Fruit fly (Drosophila melanogaster) whole organism: Measurements from ENCODE around the gene lute.

Experiments
- CG8478 ChIP-seq: fragments of >200 bp; optimal IDR thresholded peaks from 2 replicates; lab custom pipeline; 2018; ENCODE audit warnings: inconsistent platforms
- Dll ChIP-seq: fragments of >200 bp; optimal IDR thresholded peaks from 2 replicates; lab custom pipeline; 2017
- EcR ChIP-seq, 2 experiments: fragments of >200 bp; optimal IDR thresholded peaks; 2 replicates each; lab custom pipeline; 2017; ENCODE audit warnings: missing biosample characterization in 2 of 2, missing genetic modification characterization in 2 of 2, missing genetic modification reagents in 2 of 2
- pan ChIP-seq: fragments of >200 bp; optimal IDR thresholded peaks from 2 replicates; lab custom pipeline; 2017
- psq ChIP-seq: fragments of >200 bp; optimal IDR thresholded peaks from 2 replicates; lab custom pipeline; 2017
- usp ChIP-seq: fragments of >200 bp; optimal IDR thresholded peaks from 2 replicates; lab custom pipeline; 2017; ENCODE audit warnings: missing biosample characterization, missing genetic modification characterization, mixed read lengths

lute gene

dm6 chr3R:17379742-17380141 is at the start of gene lute:
lute (plus strand) TSS chr3R:17379944.
- TF ChIP-seq Dll (lab: Kevin White, UChicago), result no peak
- no peak for TF ChIP-seq psq (lab: Kevin White, UChicago)
- TF ChIP-seq CG8478, result no peak
- no peak for TF ChIP-seq pan (lab: Kevin White, UChicago)
- TF ChIP-seq EcR (GFP tag; optimal IDR thresholded peaks at IDR 0.05; lab: Kevin White, UChicago), result no peak
- no peak for TF ChIP-seq usp

- TF ChIP-seq psq (lab: Kevin White, UChicago) (no peak), Dll (lab: Kevin White, UChicago) (no peak), CG8478 (no peak), pan (lab: Kevin White, UChicago) (no peak), usp (no peak), EcR (GFP tag; optimal IDR thresholded peaks at IDR 0.05; lab: Kevin White, UChicago) (no peak)
These were observed 33.5 kb upstream of the lute start for dm6 chr3R:17346212-17346611.

dm6 chr3R:17359370-17359769 is 20.4 kb upstream of the lute start:
- TF ChIP-seq Dll (lab: Kevin White, UChicago) (no peak), EcR (GFP tag; optimal IDR thresholded peaks at IDR 0.05; lab: Kevin White, UChicago) (no peak), usp (no peak), pan (lab: Kevin White, UChicago) (no peak), psq (lab: Kevin White, UChicago) (no peak), CG8478 (no peak)

- TF ChIP-seq pan (lab: Kevin White, UChicago), result no peak
- TF ChIP-seq usp, result no peak
- no peak for TF ChIP-seq psq (lab: Kevin White, UChicago)
- no peak for TF ChIP-seq CG8478
- TF ChIP-seq EcR (GFP tag; optimal IDR thresholded peaks at IDR 0.05; lab: Kevin White, UChicago), result no peak
- no peak for TF ChIP-seq Dll (lab: Kevin White, UChicago)
These were observed 13.7 kb upstream of the lute start, which contains the start of gene beat-IIa for dm6 chr3R:17366023-17366422. beat-IIa (minus strand) TSS chr3R:17366119.

- TF ChIP-seq pan (lab: Kevin White, UChicago) (no peak), EcR (GFP tag; optimal IDR thresholded peaks at IDR 0.05; lab: Kevin White, UChicago) (no peak)
These were observed 8.7 kb upstream of the lute start for dm6 chr3R:17371094-17371493.

dm6 chr3R:17377503-17377902 is 2.2 kb upstream of the lute start:
- TF ChIP-seq psq (lab: Kevin White, UChicago) (no peak), pan (lab: Kevin White, UChicago) (no peak), CG8478 (no peak), EcR (GFP tag; optimal IDR thresholded peaks at IDR 0.05; lab: Kevin White, UChicago) (peak in 1 of 2 experiments; percentile 38), usp (no peak), Dll (lab: Kevin White, UChicago) (no peak)

- TF ChIP-seq EcR (GFP tag; optimal IDR thresholded peaks at IDR 0.05; lab: Kevin White, UChicago) (no peak), pan (lab: Kevin White, UChicago) (no peak), usp (no peak), psq (lab: Kevin White, UChicago) (no peak), CG8478 (no peak), Dll (lab: Kevin White, UChicago) (no peak)
These were observed 693 bp upstream of the lute start for dm6 chr3R:17379051-17379450.

dm6 chr3R:17381916-17382315 is 2.2 kb downstream of the lute start:
- TF ChIP-seq pan (lab: Kevin White, UChicago) (no peak), usp (no peak), Dll (lab: Kevin White, UChicago) (no peak), EcR (GFP tag; optimal IDR thresholded peaks at IDR 0.05; lab: Kevin White, UChicago) (no peak), CG8478 (no peak), psq (lab: Kevin White, UChicago) (no peak)

- TF ChIP-seq CG8478 (no peak), usp (no peak), Dll (lab: Kevin White, UChicago) (no peak), pan (lab: Kevin White, UChicago) (no peak), EcR (GFP tag; optimal IDR thresholded peaks at IDR 0.05; lab: Kevin White, UChicago) (no peak), psq (lab: Kevin White, UChicago) (no peak)
These were observed 5.7 kb downstream of the lute start for dm6 chr3R:17385329-17386019.

dm6 chr3R:17386168-17386819 is 6.5 kb downstream of the lute start:
- TF ChIP-seq usp (no peak), CG8478 (no peak), Dll (lab: Kevin White, UChicago) (no peak), pan (lab: Kevin White, UChicago) (no peak), EcR (GFP tag; optimal IDR thresholded peaks at IDR 0.05; lab: Kevin White, UChicago) (no peak), psq (lab: Kevin White, UChicago) (no peak)

- no peak for TF ChIP-seq usp
- no peak for TF ChIP-seq psq (lab: Kevin White, UChicago)
- no peak for TF ChIP-seq Dll (lab: Kevin White, UChicago)
- TF ChIP-seq CG8478, result no peak
These were observed 11.6 kb downstream of the lute start, which contains the start of the genes Brf and sds22 for dm6 chr3R:17391313-17391845. Brf (minus strand) TSS chr3R:17391337. sds22 (plus strand) TSS chr3R:17391594.
